Worm (Caenorhabditis elegans) whole organism, L4 larva: ENCODE measurements around the gene drn-1.

Experiments used
- R02D3.7 ChIP-seq: fragments of 150-350 bp; sonication (generic microtip); optimal IDR thresholded peaks from 3 replicates; lab custom pipeline; 2014; ENCODE audit warnings: missing biosample characterization, missing genetic modification characterization
- ceh-32 ChIP-seq: sonication (generic microtip); optimal IDR thresholded peaks from 2 replicates; lab custom pipeline; 2016; ENCODE audit warnings: mild to moderate bottlenecking, missing genetic modification characterization, missing compliant biosample characterization; ENCODE audit not compliant: poor library complexity
- jun-1 ChIP-seq: fragments of 150-350 bp; optimal IDR thresholded peaks from 2 replicates; lab custom pipeline; 2014; ENCODE audit warnings: missing biosample characterization, missing genetic modification reagents, missing genetic modification characterization
- lin-13 ChIP-seq: fragments of 150-350 bp; optimal IDR thresholded peaks from 2 replicates; lab custom pipeline; 2014; ENCODE audit warnings: missing biosample characterization, missing genetic modification reagents, missing genetic modification characterization
- lin-29 ChIP-seq: fragments of 200-800 bp; sonication (Bioruptor generic); IDR thresholded peaks from 2 replicates; pipeline ENCODE4 v1.3.6; 2022; ENCODE audit warnings: missing genetic modification reagents, missing genetic modification characterization, missing compliant biosample characterization
- lin-38 ChIP-seq: fragments of 200-800 bp; sonication (Bioruptor generic); IDR thresholded peaks from 2 replicates; pipeline ENCODE4 v1.3.6; 2022; ENCODE audit warnings: missing genetic modification reagents, missing genetic modification characterization, missing compliant biosample characterization
- nhr-48 ChIP-seq: sonication (generic microtip); optimal IDR thresholded peaks from 2 replicates; lab custom pipeline; 2016; ENCODE audit warnings: mild to moderate bottlenecking, missing genetic modification characterization, missing compliant biosample characterization
- rbr-2 ChIP-seq: sonication (generic microtip); optimal IDR thresholded peaks from 2 replicates; lab custom pipeline; 2016; ENCODE audit warnings: missing genotype, missing genetic modification characterization, missing compliant biosample characterization
- skn-1 ChIP-seq: fragments of 150-350 bp; optimal IDR thresholded peaks from 2 replicates; lab custom pipeline; 2014; ENCODE audit warnings: missing biosample characterization, missing genetic modification characterization
- snpc-4 ChIP-seq: fragments of 150-350 bp; optimal IDR thresholded peaks from 2 replicates; lab custom pipeline; 2014; ENCODE audit warnings: missing biosample characterization, missing genetic modification characterization
- unc-62 ChIP-seq, 3 experiments: fragments of 150-350 bp in 1 of 3; sonication (generic microtip); optimal IDR thresholded peaks in 2 of 3; peaks in 1 of 3; 1 replicate in 1 of 3; 2 replicates in 2 of 3; lab custom pipeline; 2014 to 2017; ENCODE audit warnings: missing biosample characterization in 3 of 3, missing genetic modification characterization in 3 of 3, missing genetic modification reagents in 3 of 3, missing genotype in 1 of 3
- zip-11 ChIP-seq: fragments of 200-800 bp; sonication (Bioruptor generic); IDR thresholded peaks from 2 replicates; pipeline ENCODE4 v1.3.6; 2022; ENCODE audit warnings: missing genetic modification characterization, missing compliant biosample characterization
- ztf-11 ChIP-seq: fragments of 150-350 bp; optimal IDR thresholded peaks from 2 replicates; lab custom pipeline; 2014; ENCODE audit warnings: missing biosample characterization, missing genetic modification characterization

DNA sequence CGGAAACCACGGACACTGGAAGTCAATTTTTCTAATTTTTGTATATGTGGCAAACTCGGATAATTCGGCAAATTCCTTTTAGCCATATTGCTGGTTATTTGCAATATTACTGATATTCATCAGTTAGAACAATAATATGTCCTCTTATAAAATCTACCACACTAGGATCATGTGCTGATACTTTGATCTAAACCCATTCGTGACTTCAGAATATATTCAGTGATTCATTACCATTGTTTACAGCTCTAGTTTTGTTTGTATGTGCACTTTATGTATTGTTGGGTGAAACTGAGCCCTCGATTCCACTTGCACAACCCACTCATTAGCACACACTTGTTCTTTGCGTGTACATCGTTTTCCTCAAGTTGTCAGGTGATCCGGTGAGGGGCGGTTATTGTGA, 34.6 kb upstream of the drn-1 start:
- TF ChIP-seq lin-13 (GFP tag; lab: Kevin White, UChicago) (no peak), zip-11 (GFP tag; lab: Robert Waterston, UW) (no peak), rbr-2 (tag; lab: Kevin White, UChicago) (no peak), ztf-11 (tag; lab: Kevin White, UChicago) (no peak), jun-1 (tag; lab: Kevin White, UChicago) (no peak), ceh-32 (tag; lab: Kevin White, UChicago) (no peak), R02D3.7 (no peak), nhr-48 (no peak), lin-29 (GFP tag; lab: Robert Waterston, UW) (no peak), unc-62 (GFP tag; optimal IDR thresholded peaks at IDR 0.05 in 1 of 2; lab: Kevin White, UChicago) (no peak), unc-62 (tag; optimal IDR thresholded peaks at IDR 0.05; lab: Kevin White, UChicago) (no peak), snpc-4 (no peak), lin-38 (no peak), skn-1 (tag; lab: Kevin White, UChicago) (no peak)
